Worm (Caenorhabditis elegans) whole organism, L4 larva: Measurements from ENCODE around the gene hda-6.

Source experiments
- F10B5.3 ChIP-seq: sonication (generic microtip); optimal IDR thresholded peaks from 2 replicates; lab custom pipeline; 2016; ENCODE audit warnings: mild to moderate bottlenecking, missing genetic modification characterization, missing compliant biosample characterization
- F37D6.2 ChIP-seq: sonication (generic microtip); optimal IDR thresholded peaks from 2 replicates; lab custom pipeline; 2016; ENCODE audit warnings: mild to moderate bottlenecking, missing genetic modification characterization, missing compliant biosample characterization
- F44E2.7 ChIP-seq: fragments of 200-800 bp; sonication (Bioruptor generic); IDR thresholded peaks from 2 replicates; pipeline ENCODE4 v2.1.2; 2022; ENCODE audit warnings: missing genetic modification characterization, missing compliant biosample characterization
- F49E8.2 ChIP-seq: sonication (generic microtip); optimal IDR thresholded peaks from 2 replicates; lab custom pipeline; 2016; ENCODE audit warnings: missing compliant biosample characterization, mild to moderate bottlenecking, missing genetic modification characterization, borderline replicate concordance
- Y105C5A.15 ChIP-seq: fragments of 200-800 bp; sonication (Bioruptor generic); IDR thresholded peaks from 2 replicates; pipeline ENCODE4 v1.3.6; 2022; ENCODE audit warnings: missing genetic modification characterization, missing compliant biosample characterization
- Y48G9A.11 ChIP-seq: fragments of 200-800 bp; sonication (Bioruptor generic); IDR thresholded peaks from 2 replicates; pipeline ENCODE4 v1.3.6; 2022; ENCODE audit warnings: missing genetic modification reagents, missing genetic modification characterization, missing compliant biosample characterization
- aly-2 ChIP-seq: sonication (generic microtip); optimal IDR thresholded peaks from 2 replicates; lab custom pipeline; 2018; ENCODE audit warnings: missing biosample characterization, missing genetic modification characterization
- ceh-28 ChIP-seq: fragments of 150-350 bp; optimal IDR thresholded peaks from 2 replicates; lab custom pipeline; 2014; ENCODE audit warnings: missing biosample characterization, missing genetic modification reagents, missing genetic modification characterization
- ceh-32 ChIP-seq: sonication (generic microtip); optimal IDR thresholded peaks from 2 replicates; lab custom pipeline; 2016; ENCODE audit warnings: mild to moderate bottlenecking, missing genetic modification characterization, missing compliant biosample characterization; ENCODE audit not compliant: poor library complexity
- ceh-44 ChIP-seq: fragments of 200-800 bp; sonication (Bioruptor generic); IDR thresholded peaks from 2 replicates; pipeline ENCODE4 v1.3.6; 2022; ENCODE audit warnings: missing genetic modification reagents, missing genetic modification characterization, missing compliant biosample characterization
- ceh-82 ChIP-seq: sonication (generic microtip); optimal IDR thresholded peaks from 2 replicates; lab custom pipeline; 2017; ENCODE audit warnings: missing biosample characterization, missing genetic modification characterization
- ces-1 ChIP-seq: fragments of 150-350 bp; sonication (generic microtip); optimal IDR thresholded peaks from 4 replicates; lab custom pipeline; 2014; ENCODE audit warnings: missing biosample characterization, missing genetic modification reagents, missing genetic modification characterization
- cey-2 ChIP-seq: sonication (generic microtip); optimal IDR thresholded peaks from 3 replicates; lab custom pipeline; 2017; ENCODE audit warnings: missing genetic modification characterization, mild to moderate bottlenecking, missing compliant biosample characterization, antibody characterized with exemption, borderline replicate concordance; ENCODE audit not compliant: insufficient read depth
- daf-16 ChIP-seq, 3 experiments: sonication (generic microtip); optimal IDR thresholded peaks; 2 replicates each; lab custom pipeline; 2016 to 2017; ENCODE audit warnings: missing genetic modification characterization in 3 of 3, missing genetic modification reagents in 3 of 3, mild to moderate bottlenecking in 2 of 3, missing compliant biosample characterization in 2 of 3, missing biosample characterization in 1 of 3, moderate library complexity in 1 of 3
- daf-19 ChIP-seq: fragments of 200-800 bp; sonication (Bioruptor generic); conservative IDR thresholded peaks from 2 replicates; pipeline ENCODE4 v1.3.6; 2022; ENCODE audit warnings: missing genetic modification characterization, missing compliant biosample characterization
- dpl-1 ChIP-seq: fragments of 150-350 bp; optimal IDR thresholded peaks from 2 replicates; lab custom pipeline; 2014; ENCODE audit warnings: missing biosample characterization, missing genetic modification reagents, missing genetic modification characterization
- dve-1 ChIP-seq: sonication (generic microtip); optimal IDR thresholded peaks from 2 replicates; lab custom pipeline; 2017; ENCODE audit warnings: antibody characterized with exemption, mild to moderate bottlenecking, missing genetic modification characterization, missing compliant biosample characterization; ENCODE audit not compliant: insufficient read depth
- hlh-11 ChIP-seq: fragments of 200-800 bp; sonication (Bioruptor generic); optimal IDR thresholded peaks from 2 replicates; lab custom pipeline; 2018; ENCODE audit warnings: mild to moderate bottlenecking, missing genetic modification characterization, missing compliant biosample characterization
- hlh-30 ChIP-seq: sonication (generic microtip); optimal IDR thresholded peaks from 2 replicates; lab custom pipeline; 2017; ENCODE audit warnings: antibody characterized with exemption, mild to moderate bottlenecking, missing genetic modification characterization, missing compliant biosample characterization; ENCODE audit not compliant: insufficient read depth
- jun-1 ChIP-seq: fragments of 150-350 bp; optimal IDR thresholded peaks from 2 replicates; lab custom pipeline; 2014; ENCODE audit warnings: missing biosample characterization, missing genetic modification reagents, missing genetic modification characterization
- mep-1 ChIP-seq: fragments of 150-350 bp; sonication (generic microtip); optimal IDR thresholded peaks from 3 replicates; lab custom pipeline; 2014; ENCODE audit warnings: missing biosample characterization, missing genetic modification characterization
- mxl-2 ChIP-seq: fragments of 200-800 bp; sonication (Bioruptor generic); conservative IDR thresholded peaks from 2 replicates; pipeline ENCODE4 v1.3.6; 2022; ENCODE audit warnings: missing genetic modification reagents, missing genetic modification characterization, missing compliant biosample characterization
- nhr-237 ChIP-seq: sonication (generic microtip); optimal IDR thresholded peaks from 2 replicates; lab custom pipeline; 2017; ENCODE audit warnings: missing biosample characterization, missing genetic modification characterization
- nhr-42 ChIP-seq: fragments of 200-800 bp; sonication (Bioruptor generic); IDR thresholded peaks from 2 replicates; pipeline ENCODE4 v1.3.6; 2022; ENCODE audit warnings: missing genetic modification characterization, missing compliant biosample characterization
- pha-4 ChIP-seq, 2 experiments: fragments of 150-350 bp in 1 of 2; fragments of 200-800 bp in 1 of 2; sonication (Bioruptor generic) in 1 of 2; IDR thresholded peaks in 1 of 2; optimal IDR thresholded peaks in 1 of 2; 2 replicates each; pipeline versions ENCODE4 v1.3.6 to Lab custom; 2014 to 2022; ENCODE audit warnings: missing genetic modification characterization in 2 of 2, missing genetic modification reagents in 2 of 2, missing biosample characterization in 1 of 2, missing compliant biosample characterization in 1 of 2
- php-3 ChIP-seq: fragments of 200-800 bp; sonication (Bioruptor generic); IDR thresholded peaks from 2 replicates; pipeline ENCODE4 v1.3.6; 2022; ENCODE audit warnings: missing genetic modification reagents, missing genetic modification characterization, missing compliant biosample characterization
- snpc-4 ChIP-seq: fragments of 150-350 bp; optimal IDR thresholded peaks from 2 replicates; lab custom pipeline; 2014; ENCODE audit warnings: missing biosample characterization, missing genetic modification characterization
- unc-130 ChIP-seq: sonication (generic microtip); optimal IDR thresholded peaks from 2 replicates; lab custom pipeline; 2016; ENCODE audit warnings: missing genetic modification reagents, missing genetic modification characterization, missing compliant biosample characterization
- unc-62 ChIP-seq, 3 experiments: fragments of 150-350 bp in 1 of 3; sonication (generic microtip); optimal IDR thresholded peaks in 2 of 3; peaks in 1 of 3; 1 replicate in 1 of 3; 2 replicates in 2 of 3; lab custom pipeline; 2014 to 2017; ENCODE audit warnings: missing biosample characterization in 3 of 3, missing genetic modification characterization in 3 of 3, missing genetic modification reagents in 3 of 3, missing genotype in 1 of 3
- vab-7 ChIP-seq: fragments of 200-800 bp; sonication (Bioruptor generic); IDR thresholded peaks from 2 replicates; pipeline ENCODE4 v1.3.6; 2022; ENCODE audit warnings: missing genetic modification reagents, missing genetic modification characterization, missing compliant biosample characterization

hda-6 gene

ce11 chrIV:5364135-5364609 lies at the start of gene hda-6, which contains the start of gene F41H10.4 (continued):
- TF ChIP-seq snpc-4 (tag; lab: Kevin White, UChicago) (no peak), hlh-11 (tag; lab: Kevin White, UChicago) (peak; percentile 72), ces-1 (GFP tag; lab: Kevin White, UChicago) (no peak)

- TF ChIP-seq F44E2.7 (GFP tag; lab: Robert Waterston, UW): no peak
- TF ChIP-seq ceh-28 (tag; lab: Kevin White, UChicago): peak; percentile 85
- no peak for TF ChIP-seq nhr-237 (tag; lab: Kevin White, UChicago)
Measured at ce11 chrIV:5411641-5412337, 47.7 kb upstream of the hda-6 start, which contains the start of gene ZK616.8. TSS of gene ZK616.8 (minus strand) at chrIV:5412193.

- TF ChIP-seq jun-1 (tag; lab: Kevin White, UChicago) (no peak), daf-16 (GFP tag; optimal IDR thresholded peaks at IDR 0.05; lab: Kevin White, UChicago) (no peak), daf-16 (tag; optimal IDR thresholded peaks at IDR 0.05; lab: Kevin White, UChicago) (no peak)
Measured at ce11 chrIV:5411120-5411519, 47.0 kb upstream of the hda-6 start, which contains the start of gene ZK616.65. TSS of gene ZK616.65 (minus strand) at chrIV:5411220.

- TF ChIP-seq daf-19 (GFP tag; lab: Robert Waterston, UW): no peak
- TF ChIP-seq ceh-82 (tag; lab: Kevin White, UChicago): no peak
- TF ChIP-seq F10B5.3: no peak
- TF ChIP-seq unc-62 (GFP tag; optimal IDR thresholded peaks at IDR 0.05 in 1 of 2; lab: Kevin White, UChicago): peak in 1 of 2 experiments; percentile 95
- TF ChIP-seq unc-62 (tag; optimal IDR thresholded peaks at IDR 0.05; lab: Kevin White, UChicago): no peak
- no peak for TF ChIP-seq nhr-42 (GFP tag; lab: Robert Waterston, UW)
Measured at ce11 chrIV:5409112-5409511, 45.0 kb upstream of the hda-6 start.

ce11 chrIV:5405345-5405744 lies 41.2 kb upstream of the hda-6 start, which contains the start of gene ZK616.61:
TSS of gene ZK616.61 (plus strand) at chrIV:5405645.
- TF ChIP-seq dpl-1 (GFP tag; lab: Kevin White, UChicago) (no peak), Y48G9A.11 (GFP tag; lab: Robert Waterston, UW) (no peak), vab-7 (no peak), F49E8.2 (tag; lab: Kevin White, UChicago) (no peak), daf-19 (GFP tag; lab: Robert Waterston, UW) (no peak), hlh-30 (tag; lab: Kevin White, UChicago) (no peak), mxl-2 (GFP tag; lab: Robert Waterston, UW) (no peak), php-3 (no peak), dve-1 (tag; lab: Kevin White, UChicago) (no peak), unc-130 (GFP tag; lab: Kevin White, UChicago) (no peak), F37D6.2 (no peak), cey-2 (tag; lab: Kevin White, UChicago) (no peak), ceh-32 (tag; lab: Kevin White, UChicago) (no peak), mep-1 (tag; lab: Kevin White, UChicago) (no peak), aly-2 (no peak), pha-4 (GFP tag; IDR thresholded peaks at IDR 0.05; lab: Robert Waterston, UW) (no peak), pha-4 (tag; optimal IDR thresholded peaks at IDR 0.05; lab: Kevin White, UChicago) (no peak), Y105C5A.15 (no peak), ceh-44 (no peak)
